Fruit fly (Drosophila melanogaster) whole organism, embryonic: ENCODE data around the gene fru.

Experiments
- Atf3 ChIP-seq: fragments of 200-800 bp; sonication (Bioruptor generic); optimal IDR thresholded peaks from 3 replicates; lab custom pipeline; 2016; ENCODE audit warnings: missing biosample characterization, missing genetic modification characterization
- B-H2 ChIP-seq: fragments of 200-800 bp; sonication (Bioruptor generic); optimal IDR thresholded peaks from 2 replicates; lab custom pipeline; 2018; ENCODE audit warnings: missing biosample characterization, mild to moderate bottlenecking, missing genetic modification characterization
- C15 ChIP-seq: fragments of 200-800 bp; sonication (Bioruptor generic); IDR thresholded peaks from 3 replicates; pipeline ENCODE4 v1.3.6; 2022; ENCODE audit warnings: missing biosample characterization, missing genetic modification characterization
- CG10209 ChIP-seq: fragments of 200-800 bp; sonication (Bioruptor generic); optimal IDR thresholded peaks from 3 replicates; lab custom pipeline; 2017; ENCODE audit warnings: missing biosample characterization, mild to moderate bottlenecking, missing genetic modification characterization, missing genetic modification reagents
- CG10565 ChIP-seq: fragments of 200-800 bp; sonication (Bioruptor generic); optimal IDR thresholded peaks from 3 replicates; lab custom pipeline; 2016; ENCODE audit warnings: missing biosample characterization, mild to moderate bottlenecking, missing genetic modification characterization
- CG10959 ChIP-seq: fragments of 200-800 bp; sonication (Bioruptor generic); IDR thresholded peaks from 2 replicates; pipeline ENCODE4 v1.3.6; 2022; ENCODE audit warnings: missing biosample characterization, missing genetic modification characterization
- CG1233 ChIP-seq: fragments of 200-800 bp; sonication (Bioruptor generic); optimal IDR thresholded peaks from 4 replicates; lab custom pipeline; 2018; ENCODE audit warnings: missing biosample characterization, mild to moderate bottlenecking, missing genetic modification characterization
- CG13775 ChIP-seq: fragments of 200-800 bp; sonication (Bioruptor generic); optimal IDR thresholded peaks from 3 replicates; lab custom pipeline; 2017; ENCODE audit warnings: missing biosample characterization, mild to moderate bottlenecking, missing genetic modification characterization
- CG14710 ChIP-seq: fragments of 200-800 bp; sonication (Bioruptor generic); optimal IDR thresholded peaks from 3 replicates; lab custom pipeline; 2019; ENCODE audit warnings: missing biosample characterization, mild to moderate bottlenecking, missing genetic modification characterization, moderate library complexity
- CG2199 ChIP-seq: fragments of 200-800 bp; sonication (Bioruptor generic); IDR thresholded peaks from 3 replicates; pipeline ENCODE4 v1.3.6; 2022; ENCODE audit warnings: missing biosample characterization, missing genetic modification characterization
- CG30403 ChIP-seq: fragments of 200-800 bp; sonication (Bioruptor generic); optimal IDR thresholded peaks from 3 replicates; lab custom pipeline; 2016; ENCODE audit warnings: missing biosample characterization, missing genetic modification characterization
- CG30431 ChIP-seq: fragments of 200-800 bp; sonication (Bioruptor generic); optimal IDR thresholded peaks from 2 replicates; lab custom pipeline; 2017; ENCODE audit warnings: missing biosample characterization, missing genetic modification characterization
- CG32772 ChIP-seq: fragments of 200-800 bp; sonication (Bioruptor generic); IDR thresholded peaks from 2 replicates; pipeline ENCODE4 v1.3.6; 2022; ENCODE audit warnings: missing biosample characterization, missing genetic modification characterization
- CG42726 ChIP-seq: fragments of 200-800 bp; sonication (Bioruptor generic); IDR thresholded peaks from 2 replicates; pipeline ENCODE4 v1.3.6; 2022; ENCODE audit warnings: missing biosample characterization, missing genetic modification characterization; ENCODE audit not compliant: partially characterized antibody
- CG6175 ChIP-seq: fragments of 200-800 bp; sonication (Bioruptor generic); IDR thresholded peaks from 3 replicates; pipeline ENCODE4 v1.3.6; 2022; ENCODE audit warnings: missing biosample characterization, missing genetic modification characterization
- CG6272 ChIP-seq: fragments of 200-800 bp; sonication (Bioruptor generic); IDR thresholded peaks from 2 replicates; pipeline ENCODE4 v1.3.6; 2022; ENCODE audit warnings: missing biosample characterization, missing genetic modification characterization
- CG6765 ChIP-seq: fragments of 200-800 bp; sonication (Bioruptor generic); optimal IDR thresholded peaks from 3 replicates; lab custom pipeline; 2017; ENCODE audit warnings: missing biosample characterization, mild to moderate bottlenecking, missing genetic modification characterization
- CG7357 ChIP-seq: fragments of 200-800 bp; sonication (Bioruptor generic); IDR thresholded peaks from 3 replicates; pipeline ENCODE4 v1.3.6; 2022; ENCODE audit warnings: missing biosample characterization, missing genetic modification characterization
- CG7786 ChIP-seq: fragments of 200-800 bp; sonication (Bioruptor generic); optimal IDR thresholded peaks from 2 replicates; lab custom pipeline; 2016; ENCODE audit warnings: missing biosample characterization, missing genetic modification characterization
- CG8388 ChIP-seq: fragments of 200-800 bp; sonication (Bioruptor generic); optimal IDR thresholded peaks from 2 replicates; lab custom pipeline; 2019; ENCODE audit warnings: missing biosample characterization, mild to moderate bottlenecking, missing genetic modification characterization, moderate library complexity
- CG9817 ChIP-seq: fragments of 200-800 bp; sonication (Bioruptor generic); optimal IDR thresholded peaks from 2 replicates; lab custom pipeline; 2018; ENCODE audit warnings: missing biosample characterization, mild to moderate bottlenecking, missing genetic modification characterization, moderate library complexity
- CTCF ChIP-seq: fragments of 200-800 bp; sonication (Bioruptor generic); optimal IDR thresholded peaks from 2 replicates; lab custom pipeline; 2017; ENCODE audit warnings: missing biosample characterization, mild to moderate bottlenecking, missing genetic modification characterization, moderate library complexity
- Deaf1 ChIP-seq: fragments of 200-800 bp; optimal IDR thresholded peaks from 3 replicates; lab custom pipeline; 2019; ENCODE audit warnings: missing biosample characterization, mild to moderate bottlenecking, missing genetic modification characterization, moderate library complexity
- Dfd ChIP-seq, 2 experiments: fragments of >200 bp; optimal IDR thresholded peaks; 2 replicates each; lab custom pipeline; 2017; ENCODE audit warnings: missing biosample characterization in 2 of 2, missing genetic modification characterization in 2 of 2
- Eip74EF ChIP-seq, 2 experiments: fragments of 200-800 bp in 1 of 2; fragments of >200 bp in 1 of 2; sonication (Bioruptor generic) in 1 of 2; optimal IDR thresholded peaks; 2 replicates each; lab custom pipeline; 2017 to 2019; ENCODE audit warnings: missing biosample characterization in 2 of 2, missing genetic modification characterization in 2 of 2, mild to moderate bottlenecking in 1 of 2, moderate library complexity in 1 of 2
- Elba2 ChIP-seq: fragments of 200-800 bp; sonication (Bioruptor generic); optimal IDR thresholded peaks from 3 replicates; lab custom pipeline; 2016; ENCODE audit warnings: missing biosample characterization, missing genetic modification characterization
- Lpt ChIP-seq: fragments of >200 bp; optimal IDR thresholded peaks from 2 replicates; lab custom pipeline; 2018; ENCODE audit warnings: missing biosample characterization, missing genetic modification characterization
- MBD-R2 ChIP-seq: fragments of 200-800 bp; sonication (Bioruptor generic); IDR thresholded peaks from 2 replicates; pipeline ENCODE4 v1.3.6; 2022; ENCODE audit warnings: missing biosample characterization, missing genetic modification characterization
- Mrtf ChIP-seq: fragments of 200-800 bp; sonication (Bioruptor generic); IDR thresholded peaks from 3 replicates; pipeline ENCODE4 v1.3.6; 2022; ENCODE audit warnings: missing biosample characterization, missing genetic modification characterization
- NfI ChIP-seq: fragments of 200-800 bp; sonication (Bioruptor generic); optimal IDR thresholded peaks from 3 replicates; lab custom pipeline; 2018; ENCODE audit warnings: missing biosample characterization, mild to moderate bottlenecking, missing genetic modification characterization, moderate library complexity
- Poxn ChIP-seq: fragments of 200-800 bp; sonication (Bioruptor generic); IDR thresholded peaks from 2 replicates; pipeline ENCODE4 v1.3.6; 2022; ENCODE audit warnings: missing biosample characterization, missing genetic modification characterization
- Scr ChIP-seq: fragments of 200-800 bp; sonication (Bioruptor generic); IDR thresholded peaks from 2 replicates; pipeline ENCODE4 v1.3.6; 2022; ENCODE audit warnings: missing biosample characterization, missing genetic modification characterization; ENCODE audit not compliant: partially characterized antibody
- bowl ChIP-seq: fragments of 200-800 bp; sonication (Bioruptor generic); IDR thresholded peaks from 2 replicates; pipeline ENCODE4 v1.3.6; 2022; ENCODE audit warnings: missing biosample characterization, missing genetic modification characterization
- dmrt99B ChIP-seq: fragments of 200-800 bp; sonication (Bioruptor generic); optimal IDR thresholded peaks from 2 replicates; lab custom pipeline; 2018; ENCODE audit warnings: missing biosample characterization, mild to moderate bottlenecking, missing genetic modification characterization, moderate library complexity
- dpn ChIP-seq, 2 experiments: fragments of 200-800 bp; sonication (Bioruptor generic); optimal IDR thresholded peaks; 3 replicates each; lab custom pipeline; 2016; ENCODE audit warnings: missing biosample characterization in 2 of 2, missing genetic modification characterization in 2 of 2
- dysf ChIP-seq: fragments of 200-800 bp; sonication (Bioruptor generic); IDR thresholded peaks from 3 replicates; pipeline ENCODE4 v1.3.6; 2022; ENCODE audit warnings: missing biosample characterization, missing genetic modification characterization
- gcm2 ChIP-seq: fragments of 200-800 bp; sonication (Bioruptor generic); optimal IDR thresholded peaks from 2 replicates; lab custom pipeline; 2016; ENCODE audit warnings: missing biosample characterization, missing genetic modification characterization
- ham ChIP-seq: fragments of 200-800 bp; sonication (Bioruptor generic); IDR thresholded peaks from 2 replicates; pipeline ENCODE4 v1.3.6; 2022; ENCODE audit warnings: missing biosample characterization, missing genetic modification characterization
- hbn ChIP-seq: fragments of 200-800 bp; sonication (Bioruptor generic); IDR thresholded peaks from 2 replicates; pipeline ENCODE4 v1.3.6; 2022; ENCODE audit warnings: missing biosample characterization, missing genetic modification characterization; ENCODE audit not compliant: partially characterized antibody
- hkb ChIP-seq, 2 experiments: fragments of 200-800 bp in 1 of 2; fragments of >200 bp in 1 of 2; sonication (Bioruptor generic) in 1 of 2; IDR thresholded peaks in 1 of 2; optimal IDR thresholded peaks in 1 of 2; 2 replicates each; pipeline versions ENCODE4 v1.3.6 to Lab custom; 2017 to 2022; ENCODE audit warnings: missing biosample characterization in 1 of 2, missing genetic modification characterization in 1 of 2
- nau ChIP-seq: fragments of 200-800 bp; sonication (Bioruptor generic); optimal IDR thresholded peaks from 3 replicates; lab custom pipeline; 2017; ENCODE audit warnings: missing biosample characterization, mild to moderate bottlenecking, missing genetic modification characterization, missing genetic modification reagents
- pros ChIP-seq: fragments of 200-800 bp; sonication (Bioruptor generic); optimal IDR thresholded peaks from 3 replicates; lab custom pipeline; 2019; ENCODE audit warnings: missing biosample characterization, mild to moderate bottlenecking, missing genetic modification characterization, moderate library complexity
- ranshi ChIP-seq: fragments of 200-800 bp; sonication (Bioruptor generic); IDR thresholded peaks from 2 replicates; pipeline ENCODE4 v1.3.6; 2022; ENCODE audit warnings: missing biosample characterization, missing genetic modification characterization
- schlank ChIP-seq: fragments of 200-800 bp; sonication (Bioruptor generic); optimal IDR thresholded peaks from 2 replicates; lab custom pipeline; 2018; ENCODE audit warnings: missing biosample characterization, mild to moderate bottlenecking, missing genetic modification characterization
- sens ChIP-seq: fragments of 200-800 bp; sonication (Bioruptor generic); peaks from one replicate; lab custom pipeline; 2016; ENCODE audit warnings: missing biosample characterization, missing genetic modification characterization
- sug ChIP-seq: fragments of 200-800 bp; optimal IDR thresholded peaks from 2 replicates; lab custom pipeline; 2019; ENCODE audit warnings: missing biosample characterization, mild to moderate bottlenecking, missing genetic modification characterization, moderate library complexity
- tap ChIP-seq: fragments of 200-800 bp; optimal IDR thresholded peaks from 3 replicates; lab custom pipeline; 2019; ENCODE audit warnings: missing biosample characterization, mild to moderate bottlenecking, missing genetic modification characterization, moderate library complexity
- vnd ChIP-seq: fragments of 200-800 bp; sonication (Bioruptor generic); IDR thresholded peaks from 3 replicates; pipeline ENCODE4 v1.3.6; 2022; ENCODE audit warnings: missing biosample characterization, missing genetic modification characterization; ENCODE audit not compliant: partially characterized antibody
- zen2 ChIP-seq: fragments of 200-800 bp; sonication (Bioruptor generic); IDR thresholded peaks from 3 replicates; pipeline ENCODE4 v1.3.6; 2022; ENCODE audit warnings: missing biosample characterization, missing genetic modification characterization; ENCODE audit not compliant: partially characterized antibody

Gene fru

DNA sequence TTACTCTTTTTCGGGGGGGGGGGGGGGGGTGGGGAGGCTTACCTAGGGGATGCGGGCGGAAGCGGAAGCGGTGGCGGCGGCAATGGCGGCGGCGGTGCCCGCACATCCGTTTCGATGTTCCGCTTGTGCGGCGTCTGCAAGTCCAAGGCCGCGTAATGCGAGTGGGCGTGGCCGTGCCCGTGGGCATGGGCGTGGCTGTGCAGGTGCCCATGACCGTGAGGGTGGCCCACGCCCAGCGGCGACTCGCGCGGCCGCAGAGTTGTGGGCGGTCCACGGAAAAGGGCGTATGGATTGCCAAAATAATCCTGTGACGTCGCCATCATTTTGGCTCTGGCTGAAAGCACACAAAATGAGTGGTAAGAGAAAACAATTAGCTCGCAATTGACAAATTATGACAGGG lies 30.4 kb downstream of the fru start (continued):
- no peak for TF ChIP-seq CG10209 (GFP tag; lab: Kevin White, UChicago)
- 0 out of 3 replicates have a peak, but pooled peaks have one; percentile 27 for TF ChIP-seq CG6175 (GFP tag; lab: Robert Waterston, UW)
- 0 out of 2 replicates have a peak, but pooled peaks have one; percentile 30 for TF ChIP-seq CG6272 (GFP tag; lab: Robert Waterston, UW)
- no peak for TF ChIP-seq CG32772 (GFP tag; lab: Robert Waterston, UW)

dm6 chr3R:18508346-18508745 lies 37.0 kb downstream of the fru start:
- TF ChIP-seq Mrtf (GFP tag; lab: Robert Waterston, UW) (peak; percentile 52; the same call in 1 of the 3 replicates), Lpt (GFP tag; lab: Kevin White, UChicago) (no peak), CG7786 (GFP tag; lab: Kevin White, UChicago) (no peak), CG42726 (GFP tag; lab: Robert Waterston, UW) (no peak), hbn (GFP tag; lab: Robert Waterston, UW) (no peak), CG8388 (no peak), CG6765 (GFP tag; lab: Kevin White, UChicago) (peak; percentile 8), CG14710 (tag; lab: Kevin White, UChicago) (no peak), MBD-R2 (GFP tag; lab: Robert Waterston, UW) (no peak), C15 (GFP tag; lab: Robert Waterston, UW) (0 out of 3 replicates have a peak, but pooled peaks have one; percentile 24), NfI (GFP tag; lab: Kevin White, UChicago) (peak; percentile 44), CG30431 (GFP tag; lab: Kevin White, UChicago) (no peak), Dfd (GFP tag; optimal IDR thresholded peaks at IDR 0.05; lab: Kevin White, UChicago) (no peak), CG10565 (GFP tag; lab: Kevin White, UChicago) (no peak), Elba2 (GFP tag; lab: Kevin White, UChicago) (no peak), ranshi (peak; percentile 72), vnd (no peak), dpn (GFP tag; optimal IDR thresholded peaks at IDR 0.05; lab: Kevin White, UChicago) (peak in 1 of 2 experiments; percentile 17), CG7357 (peak; percentile 60; the same call in 2 of the 3 replicates), nau (no peak), Deaf1 (no peak), sens (GFP tag; lab: Kevin White, UChicago) (peak; percentile 57), schlank (tag; lab: Kevin White, UChicago) (no peak), hkb (optimal IDR thresholded peaks at IDR 0.05; lab: Kevin White, UChicago) (no peak), hkb (GFP tag; IDR thresholded peaks at IDR 0.05; lab: Robert Waterston, UW) (no peak), CG9817 (tag; lab: Kevin White, UChicago) (peak; percentile 53), pros (GFP tag; lab: Kevin White, UChicago) (no peak), bowl (GFP tag; lab: Robert Waterston, UW) (no peak), sug (tag; lab: Kevin White, UChicago) (no peak), Scr (GFP tag; lab: Robert Waterston, UW) (no peak), dysf (GFP tag; lab: Robert Waterston, UW) (peak; percentile 87), Eip74EF (GFP tag; optimal IDR thresholded peaks at IDR 0.05; lab: Kevin White, UChicago) (no peak), zen2 (GFP tag; lab: Robert Waterston, UW) (no peak), CG30403 (GFP tag; lab: Kevin White, UChicago) (no peak), ham (no peak), Poxn (peak; percentile 39; the same call in 1 of the 2 replicates), B-H2 (GFP tag; lab: Kevin White, UChicago) (no peak), tap (tag; lab: Kevin White, UChicago) (no peak), CTCF (GFP tag; lab: Kevin White, UChicago) (no peak), CG10959 (GFP tag; lab: Robert Waterston, UW) (no peak), Atf3 (GFP tag; lab: Kevin White, UChicago) (no peak), CG1233 (GFP tag; lab: Kevin White, UChicago) (peak; percentile 34), CG2199 (no peak), dmrt99B (tag; lab: Kevin White, UChicago) (no peak), gcm2 (GFP tag; lab: Kevin White, UChicago) (no peak), CG13775 (peak; percentile 12)
